Fruit fly (Drosophila melanogaster): Measurements from ENCODE around the gene CG4022.

CG4022 gene

dm6 chr3L:9357830-9358712 lies 52.6 kb downstream of the CG4022 start (continued):
- peak; percentile 50 for TF ChIP-seq CG1621 (tag; optimal IDR thresholded peaks at IDR 0.05)
- no peak for TF ChIP-seq Sox15 (GFP tag; optimal IDR thresholded peaks at IDR 0.05)
- TF ChIP-seq vri (GFP tag; optimal IDR thresholded peaks at IDR 0.05) = peak; percentile 9
- TF ChIP-seq achi (GFP tag; optimal IDR thresholded peaks at IDR 0.05) = no peak
- TF ChIP-seq pdm3 (GFP tag; optimal IDR thresholded peaks at IDR 0.05) = no peak
- TF ChIP-seq fkh (GFP tag; optimal IDR thresholded peaks at IDR 0.05) = peak; percentile 89
- no peak for TF ChIP-seq CG8632 (GFP tag; optimal IDR thresholded peaks at IDR 0.05)
- TF ChIP-seq CG3032 (tag; optimal IDR thresholded peaks at IDR 0.05) = peak; percentile 53
- TF ChIP-seq Eip93F (GFP tag; optimal IDR thresholded peaks at IDR 0.05) = peak; percentile 62
- no peak for TF ChIP-seq OdsH (GFP tag; optimal IDR thresholded peaks at IDR 0.05)
- TF ChIP-seq CG9139 (GFP tag; optimal IDR thresholded peaks at IDR 0.05) = peak; percentile 36
- TF ChIP-seq Sox102F (GFP tag; optimal IDR thresholded peaks at IDR 0.05) = no peak
- peak; percentile 48 to 77 for TF ChIP-seq ss (GFP tag; optimal IDR thresholded peaks at IDR 0.05)
- peak; percentile 74 for TF ChIP-seq Eip78C (GFP tag)
